Worm (Caenorhabditis elegans) whole organism, young adult: Measurements from ENCODE around the gene Y22D7AL.9.

Experiments
- B0261.1 ChIP-seq: sonication (generic microtip); optimal IDR thresholded peaks from 2 replicates; lab custom pipeline; 2016; ENCODE audit warnings: mild to moderate bottlenecking, missing genetic modification characterization, moderate library complexity, missing compliant biosample characterization
- D2030.7 ChIP-seq: fragments of 200-800 bp; sonication (Bioruptor generic); IDR thresholded peaks from 2 replicates; pipeline ENCODE4 v1.3.6; 2022; ENCODE audit warnings: missing genetic modification reagents, missing genetic modification characterization, missing compliant biosample characterization
- F10E7.11 ChIP-seq: sonication (generic microtip); optimal IDR thresholded peaks from 2 replicates; lab custom pipeline; 2017; ENCODE audit warnings: mild to moderate bottlenecking, missing genetic modification characterization, moderate library complexity, missing compliant biosample characterization
- F39B2.1 ChIP-seq: fragments of 200-800 bp; sonication (Bioruptor generic); IDR thresholded peaks from 2 replicates; pipeline ENCODE4 v1.3.6; 2022; ENCODE audit warnings: missing genetic modification reagents, missing genetic modification characterization, missing compliant biosample characterization
- F49E8.2 ChIP-seq: sonication (generic microtip); optimal IDR thresholded peaks from 3 replicates; lab custom pipeline; 2017; ENCODE audit warnings: missing genetic modification characterization, mild to moderate bottlenecking, missing compliant biosample characterization, antibody characterized with exemption, moderate library complexity; ENCODE audit not compliant: insufficient read depth
- F52B5.7 ChIP-seq: sonication (generic microtip); optimal IDR thresholded peaks from 2 replicates; lab custom pipeline; 2016; ENCODE audit warnings: mild to moderate bottlenecking, missing genetic modification characterization, missing compliant biosample characterization
- F55B11.4 ChIP-seq: sonication (generic microtip); optimal IDR thresholded peaks from 2 replicates; lab custom pipeline; 2016; ENCODE audit warnings: missing compliant biosample characterization, missing genetic modification characterization, borderline replicate concordance; ENCODE audit not compliant: insufficient read depth
- F57C9.4 ChIP-seq: sonication (generic microtip); optimal IDR thresholded peaks from 2 replicates; lab custom pipeline; 2017; ENCODE audit warnings: mild to moderate bottlenecking, missing genetic modification characterization, missing compliant biosample characterization
- Y53F4B.3 ChIP-seq: fragments of 200-800 bp; sonication (Bioruptor generic); IDR thresholded peaks from 2 replicates; pipeline ENCODE4 v1.3.6; 2022; ENCODE audit warnings: missing genetic modification reagents, missing genetic modification characterization, missing compliant biosample characterization
- Y56A3A.18 ChIP-seq: fragments of 200-800 bp; sonication (Bioruptor generic); IDR thresholded peaks from 2 replicates; pipeline ENCODE4 v1.3.6; 2022; ENCODE audit warnings: missing genetic modification reagents, missing genetic modification characterization, missing compliant biosample characterization
- akir-1 ChIP-seq: fragments of 200-800 bp; sonication (Bioruptor generic); optimal IDR thresholded peaks from 2 replicates; lab custom pipeline; 2018; ENCODE audit warnings: mild to moderate bottlenecking, missing genetic modification characterization, moderate library complexity, missing compliant biosample characterization
- ama-1 ChIP-seq, 3 experiments: fragments of 150-350 bp in 1 of 3; sonication (generic microtip) in 2 of 3; optimal IDR thresholded peaks; 2 replicates each; lab custom pipeline; 2014 to 2018; ENCODE audit warnings: missing biosample characterization in 2 of 3, missing genetic modification characterization in 2 of 3, missing genetic modification reagents in 2 of 3
- bed-1 ChIP-seq: fragments of 200-800 bp; sonication (Bioruptor generic); IDR thresholded peaks from 2 replicates; pipeline ENCODE4 v1.3.6; 2022; ENCODE audit warnings: missing genetic modification reagents, missing genetic modification characterization, missing compliant biosample characterization
- chd-7 ChIP-seq: sonication (generic microtip); optimal IDR thresholded peaks from 2 replicates; lab custom pipeline; 2016; ENCODE audit warnings: mild to moderate bottlenecking, missing genetic modification characterization, moderate library complexity, missing compliant biosample characterization
- egrh-3 ChIP-seq: fragments of 200-800 bp; sonication (Bioruptor generic); IDR thresholded peaks from 2 replicates; pipeline ENCODE4 v1.3.6; 2022; ENCODE audit warnings: missing genetic modification reagents, missing genetic modification characterization, missing compliant biosample characterization
- fkh-3 ChIP-seq: sonication (generic microtip); optimal IDR thresholded peaks from 2 replicates; lab custom pipeline; 2016; ENCODE audit warnings: mild to moderate bottlenecking, missing genetic modification characterization, missing compliant biosample characterization
- hmg-1.2 ChIP-seq: fragments of 200-800 bp; sonication (Bioruptor generic); IDR thresholded peaks from 2 replicates; pipeline ENCODE4 v1.3.6; 2022; ENCODE audit warnings: missing genetic modification reagents, missing genetic modification characterization, missing compliant biosample characterization
- lin-40 ChIP-seq: sonication (generic microtip); optimal IDR thresholded peaks from 2 replicates; lab custom pipeline; 2016; ENCODE audit warnings: missing genetic modification characterization, mild to moderate bottlenecking, missing compliant biosample characterization, missing genotype, missing genetic modification reagents
- lsl-1 ChIP-seq: fragments of 200-800 bp; sonication (Bioruptor generic); optimal IDR thresholded peaks from 2 replicates; lab custom pipeline; 2018; ENCODE audit warnings: mild to moderate bottlenecking, missing genetic modification characterization, moderate library complexity, missing compliant biosample characterization
- lsy-27 ChIP-seq: sonication (generic microtip); optimal IDR thresholded peaks from 2 replicates; lab custom pipeline; 2017; ENCODE audit warnings: missing genetic modification characterization, mild to moderate bottlenecking, missing compliant biosample characterization, antibody characterized with exemption, missing genotype, borderline replicate concordance; ENCODE audit not compliant: insufficient read depth
- madf-8 ChIP-seq: fragments of 200-800 bp; sonication (Bioruptor generic); conservative IDR thresholded peaks from 2 replicates; pipeline ENCODE4 v1.3.6; 2022; ENCODE audit warnings: missing genetic modification reagents, missing genetic modification characterization, missing compliant biosample characterization
- mes-4 ChIP-seq: sonication (generic microtip); optimal IDR thresholded peaks from 2 replicates; lab custom pipeline; 2016; ENCODE audit warnings: missing genotype, missing genetic modification characterization, missing compliant biosample characterization
- nfya-2 ChIP-seq: fragments of 200-800 bp; sonication (Bioruptor generic); IDR thresholded peaks from 2 replicates; pipeline ENCODE4 v1.3.6; 2022; ENCODE audit warnings: missing genetic modification reagents, missing genetic modification characterization, missing compliant biosample characterization
- pha-4 ChIP-seq: fragments of 150-350 bp; sonication (generic microtip); optimal IDR thresholded peaks from 2 replicates; lab custom pipeline; 2014; ENCODE audit warnings: missing biosample characterization, missing genetic modification reagents, missing genetic modification characterization
- rcor-1 ChIP-seq: fragments of 200-800 bp; sonication (Bioruptor generic); IDR thresholded peaks from 2 replicates; pipeline ENCODE4 v1.3.6; 2022; ENCODE audit warnings: missing genetic modification reagents, missing genetic modification characterization, missing compliant biosample characterization
- sea-2 ChIP-seq: fragments of 200-800 bp; sonication (Bioruptor generic); IDR thresholded peaks from 2 replicates; pipeline ENCODE4 v1.3.6; 2022; ENCODE audit warnings: missing genetic modification characterization, missing compliant biosample characterization
- snpc-1.1 ChIP-seq: sonication (generic microtip); optimal IDR thresholded peaks from 2 replicates; lab custom pipeline; 2017; ENCODE audit warnings: missing genetic modification characterization, mild to moderate bottlenecking, missing compliant biosample characterization, antibody characterized with exemption, moderate library complexity, missing genotype, missing genetic modification reagents; ENCODE audit not compliant: insufficient read depth
- tlf-1 ChIP-seq: fragments of 200-800 bp; sonication (Bioruptor generic); optimal IDR thresholded peaks from 2 replicates; lab custom pipeline; 2018; ENCODE audit warnings: mild to moderate bottlenecking, missing genetic modification characterization, missing compliant biosample characterization
- unc-130 ChIP-seq: sonication (generic microtip); optimal IDR thresholded peaks from 2 replicates; lab custom pipeline; 2016; ENCODE audit warnings: missing genetic modification reagents, missing genetic modification characterization, missing compliant biosample characterization
- unc-62 ChIP-seq: fragments of 150-350 bp; optimal IDR thresholded peaks from 2 replicates; lab custom pipeline; 2014; ENCODE audit warnings: missing biosample characterization, missing genetic modification reagents, missing genetic modification characterization
- xnd-1 ChIP-seq: sonication (generic microtip); optimal IDR thresholded peaks from 2 replicates; lab custom pipeline; 2016; ENCODE audit warnings: missing genotype, missing genetic modification reagents, missing genetic modification characterization, missing compliant biosample characterization
- zfh-2 ChIP-seq: fragments of 200-800 bp; sonication (Bioruptor generic); conservative IDR thresholded peaks from 2 replicates; pipeline ENCODE4 v1.3.6; 2022; ENCODE audit warnings: missing genetic modification reagents, missing genetic modification characterization, missing compliant biosample characterization
- ztf-18 ChIP-seq: sonication (generic microtip); optimal IDR thresholded peaks from 2 replicates; lab custom pipeline; 2016; ENCODE audit warnings: missing genotype, mild to moderate bottlenecking, missing genetic modification characterization, missing compliant biosample characterization
- ztf-22 ChIP-seq: fragments of 200-800 bp; sonication (Bioruptor generic); optimal IDR thresholded peaks from 2 replicates; lab custom pipeline; 2018; ENCODE audit warnings: mild to moderate bottlenecking, missing genetic modification characterization, moderate library complexity, missing compliant biosample characterization
- ztf-3 ChIP-seq: fragments of 200-800 bp; sonication (Bioruptor generic); optimal IDR thresholded peaks from 2 replicates; lab custom pipeline; 2018; ENCODE audit warnings: mild to moderate bottlenecking, missing genetic modification characterization, missing compliant biosample characterization
- ztf-6 ChIP-seq: fragments of 200-800 bp; sonication (Bioruptor generic); IDR thresholded peaks from 2 replicates; pipeline ENCODE4 v1.3.6; 2022; ENCODE audit warnings: missing genetic modification reagents, missing genetic modification characterization, missing compliant biosample characterization

Gene Y22D7AL.9

ce11 chrIII:1578566-1578965 lies 35.3 kb downstream of the Y22D7AL.9 start (continued):
- TF ChIP-seq F55B11.4, result no peak

ce11 chrIII:1576451-1576850 lies 37.4 kb downstream of the Y22D7AL.9 start, which contains the start of gene Y22D7AL.7:
Y22D7AL.7 (plus strand) TSS chrIII:1576751.
- TF ChIP-seq xnd-1 (tag; lab: Kevin White, UChicago), result no peak
- no peak for TF ChIP-seq B0261.1 (tag; lab: Kevin White, UChicago)

- TF ChIP-seq snpc-1.1 (tag; lab: Kevin White, UChicago) (no peak), tlf-1 (GFP tag; lab: Kevin White, UChicago) (no peak), ztf-18 (no peak), zfh-2 (0 out of 2 replicates have a peak, but pooled peaks have one; percentile 9), lsy-27 (no peak), ztf-3 (no peak), bed-1 (GFP tag; lab: Robert Waterston, UW) (no peak), Y56A3A.18 (no peak), unc-130 (GFP tag; lab: Kevin White, UChicago) (no peak), rcor-1 (GFP tag; lab: Robert Waterston, UW) (no peak), Y53F4B.3 (GFP tag; lab: Robert Waterston, UW) (no peak), chd-7 (no peak), unc-62 (GFP tag; lab: Kevin White, UChicago) (no peak), F10E7.11 (tag; lab: Kevin White, UChicago) (no peak), F49E8.2 (no peak), sea-2 (GFP tag; lab: Robert Waterston, UW) (no peak), lsl-1 (GFP tag; lab: Kevin White, UChicago) (no peak), egrh-3 (GFP tag; lab: Robert Waterston, UW) (peak; percentile 57; the same call in 1 of the 2 replicates)
Observed at ce11 chrIII:1575651-1576050, 38.2 kb downstream of the Y22D7AL.9 start.

- TF ChIP-seq egrh-3 (GFP tag; lab: Robert Waterston, UW) (no peak), ztf-6 (GFP tag; lab: Robert Waterston, UW) (no peak), ztf-22 (GFP tag; lab: Kevin White, UChicago) (no peak), F39B2.1 (no peak), ama-1 (optimal IDR thresholded peaks at IDR 0.05; lab: Kevin White, UChicago) (no peak), ama-1 (GFP tag; optimal IDR thresholded peaks at IDR 0.05; lab: Kevin White, UChicago) (no peak), unc-62 (GFP tag; lab: Kevin White, UChicago) (no peak), F10E7.11 (tag; lab: Kevin White, UChicago) (no peak), D2030.7 (GFP tag; lab: Robert Waterston, UW) (no peak), mes-4 (no peak), ztf-3 (no peak), fkh-3 (no peak), akir-1 (GFP tag; lab: Kevin White, UChicago) (no peak), F57C9.4 (tag; lab: Kevin White, UChicago) (no peak), F52B5.7 (tag; lab: Kevin White, UChicago) (no peak), hmg-1.2 (GFP tag; lab: Robert Waterston, UW) (no peak), lin-40 (tag; lab: Kevin White, UChicago) (no peak), pha-4 (tag; lab: Kevin White, UChicago) (no peak), madf-8 (no peak), nfya-2 (GFP tag; lab: Robert Waterston, UW) (no peak)
Observed at ce11 chrIII:1570006-1570405, 43.8 kb downstream of the Y22D7AL.9 start, which contains the start of gene rep-1. rep-1 (plus strand) TSS chrIII:1570306.
